Worm (Caenorhabditis elegans) whole organism, L4/young adult: ENCODE results near the gene F19B2.5.

Experiments used
- W03F9.2 ChIP-seq: fragments of 150-350 bp; optimal IDR thresholded peaks from 2 replicates; lab custom pipeline; 2014; ENCODE audit warnings: missing biosample characterization, missing genetic modification characterization
- dao-5 ChIP-seq: sonication (generic microtip); optimal IDR thresholded peaks from 2 replicates; lab custom pipeline; 2016; ENCODE audit warnings: missing genotype, missing genetic modification characterization, moderate library complexity, missing compliant biosample characterization
- him-1 ChIP-seq: sonication (generic microtip); optimal IDR thresholded peaks from 2 replicates; lab custom pipeline; 2016; ENCODE audit warnings: missing genotype, missing genetic modification reagents, missing genetic modification characterization, missing compliant biosample characterization

- no peak for TF ChIP-seq dao-5 (tag; lab: Kevin White, UChicago)
- TF ChIP-seq him-1: no peak
- no peak for TF ChIP-seq W03F9.2
Observed at ce11 chrV:20147662-20148245, 16.2 kb downstream of the F19B2.5 start, which contains the start of gene Y113G7A.13.
